Fruit fly (Drosophila melanogaster): ENCODE data around the gene ovo.

- TF ChIP-seq ss (GFP tag; optimal IDR thresholded peaks at IDR 0.05) (no peak), CG15336 (GFP tag; IDR thresholded peaks at IDR 0.05) (no peak), Met (GFP tag; optimal IDR thresholded peaks at IDR 0.05) (no peak)
Observed at dm6 chrX:5040098-5040497, 8.0 kb upstream of the ovo start.

Data from whole organism, prepupa.